Worm (Caenorhabditis elegans): ENCODE results near the gene F52H3.11.

Gene F52H3.11

ce11 chrII:10001065-10001464 lies 43.9 kb downstream of the F52H3.11 start, which contains the start of gene nlt-1:
TSS of gene nlt-1 (minus strand) at chrII:10001142.
- TF ChIP-seq unc-62 (GFP tag; optimal IDR thresholded peaks at IDR 0.05), result no peak

Data from whole organism, dauer.